Fruit fly (Drosophila melanogaster) whole organism, embryonic: Measurements from ENCODE around the gene CG34290.
A peak's percentile ranks its signal among the peaks of the same experiment; 100 is the strongest.

Experiments
- BtbVII ChIP-seq: fragments of 200-800 bp; sonication (Bioruptor generic); optimal IDR thresholded peaks from 3 replicates; lab custom pipeline; 2017; ENCODE audit warnings: missing biosample characterization, mild to moderate bottlenecking, missing genetic modification characterization
- CG10147 ChIP-seq: fragments of 200-800 bp; sonication (Bioruptor generic); optimal IDR thresholded peaks from 2 replicates; lab custom pipeline; 2019; ENCODE audit warnings: missing biosample characterization, mild to moderate bottlenecking, missing genetic modification characterization, moderate library complexity
- CG12155 ChIP-seq: fragments of 200-800 bp; sonication (Bioruptor generic); optimal IDR thresholded peaks from 3 replicates; lab custom pipeline; 2016; ENCODE audit warnings: missing biosample characterization, missing genetic modification characterization
- CG1647 ChIP-seq: fragments of 200-800 bp; sonication (Bioruptor generic); optimal IDR thresholded peaks from 3 replicates; lab custom pipeline; 2016; ENCODE audit warnings: missing biosample characterization, missing genetic modification characterization
- CG1792 ChIP-seq: fragments of 200-800 bp; sonication (Bioruptor generic); optimal IDR thresholded peaks from 2 replicates; lab custom pipeline; 2016; ENCODE audit warnings: missing biosample characterization, missing genetic modification characterization
- CG18764 ChIP-seq: fragments of 200-800 bp; sonication (Bioruptor generic); optimal IDR thresholded peaks from 3 replicates; lab custom pipeline; 2016; ENCODE audit warnings: missing biosample characterization, missing genetic modification characterization
- CG2202 ChIP-seq: fragments of 200-800 bp; sonication (Bioruptor generic); optimal IDR thresholded peaks from 2 replicates; lab custom pipeline; 2018; ENCODE audit warnings: missing biosample characterization, mild to moderate bottlenecking, missing genetic modification characterization
- CG2678 ChIP-seq: fragments of 200-800 bp; sonication (Bioruptor generic); optimal IDR thresholded peaks from 3 replicates; lab custom pipeline; 2019; ENCODE audit warnings: missing biosample characterization, mild to moderate bottlenecking, missing genetic modification characterization, moderate library complexity
- CG31441 ChIP-seq: fragments of 200-800 bp; sonication (Bioruptor generic); IDR thresholded peaks from 2 replicates; pipeline ENCODE4 v1.3.6; 2022; ENCODE audit warnings: missing biosample characterization, missing genetic modification characterization
- CG3838 ChIP-seq: fragments of 200-800 bp; sonication (Bioruptor generic); optimal IDR thresholded peaks from 3 replicates; lab custom pipeline; 2016; ENCODE audit warnings: missing biosample characterization, missing genetic modification characterization
- CG3847 ChIP-seq: fragments of 200-800 bp; sonication (Bioruptor generic); IDR thresholded peaks from 2 replicates; pipeline ENCODE4 v1.3.6; 2022; ENCODE audit warnings: missing biosample characterization, missing genetic modification characterization
- CG4404 ChIP-seq: fragments of 200-800 bp; sonication (Bioruptor generic); IDR thresholded peaks from 2 replicates; pipeline ENCODE4 v1.3.6; 2022; ENCODE audit warnings: missing biosample characterization, missing genetic modification characterization
- CG9609 ChIP-seq: fragments of 200-800 bp; sonication (Bioruptor generic); optimal IDR thresholded peaks from 3 replicates; lab custom pipeline; 2016; ENCODE audit warnings: missing biosample characterization, missing genetic modification characterization
- CG9727 ChIP-seq: fragments of 200-800 bp; sonication (Bioruptor generic); optimal IDR thresholded peaks from 3 replicates; lab custom pipeline; 2017; ENCODE audit warnings: missing biosample characterization, mild to moderate bottlenecking, missing genetic modification characterization
- CG9876 ChIP-seq: fragments of 200-800 bp; sonication (Bioruptor generic); optimal IDR thresholded peaks from 2 replicates; lab custom pipeline; 2016; ENCODE audit warnings: missing biosample characterization, missing genetic modification characterization
- Dll ChIP-seq: fragments of 200-800 bp; sonication (Bioruptor generic); IDR thresholded peaks from 4 replicates; pipeline ENCODE4 v1.3.6; 2022; ENCODE audit warnings: missing biosample characterization, missing genetic modification characterization; ENCODE audit not compliant: partially characterized antibody
- Doc2 ChIP-seq: fragments of 200-800 bp; sonication (Bioruptor generic); IDR thresholded peaks from 2 replicates; pipeline ENCODE4 v1.3.6; 2022; ENCODE audit warnings: missing biosample characterization, missing genetic modification characterization
- Eip74EF ChIP-seq, 2 experiments: fragments of 200-800 bp in 1 of 2; fragments of >200 bp in 1 of 2; sonication (Bioruptor generic) in 1 of 2; optimal IDR thresholded peaks; 2 replicates each; lab custom pipeline; 2017 to 2019; ENCODE audit warnings: missing biosample characterization in 2 of 2, missing genetic modification characterization in 2 of 2, mild to moderate bottlenecking in 1 of 2, moderate library complexity in 1 of 2
- Ets97D ChIP-seq: fragments of 200-800 bp; sonication (Bioruptor generic); optimal IDR thresholded peaks from 3 replicates; lab custom pipeline; 2016; ENCODE audit warnings: missing biosample characterization, missing genetic modification characterization
- Gsc ChIP-seq: fragments of 200-800 bp; sonication (Bioruptor generic); IDR thresholded peaks from 2 replicates; pipeline ENCODE4 v1.3.6; 2022; ENCODE audit warnings: missing biosample characterization, missing genetic modification characterization
- HmgZ ChIP-seq: fragments of 200-800 bp; sonication (Bioruptor generic); optimal IDR thresholded peaks from 2 replicates; lab custom pipeline; 2018; ENCODE audit warnings: missing biosample characterization, mild to moderate bottlenecking, missing genetic modification characterization
- MBD-R2 ChIP-seq: fragments of 200-800 bp; sonication (Bioruptor generic); IDR thresholded peaks from 2 replicates; pipeline ENCODE4 v1.3.6; 2022; ENCODE audit warnings: missing biosample characterization, missing genetic modification characterization
- Mad ChIP-seq: fragments of 200-800 bp; sonication (Bioruptor generic); optimal IDR thresholded peaks from 2 replicates; lab custom pipeline; 2016; ENCODE audit warnings: missing biosample characterization, missing genetic modification characterization
- Myb ChIP-seq: fragments of 200-800 bp; sonication (Bioruptor generic); optimal IDR thresholded peaks from 2 replicates; lab custom pipeline; 2016; ENCODE audit warnings: missing biosample characterization, missing genetic modification characterization
- NK7.1 ChIP-seq: fragments of 200-800 bp; sonication (Bioruptor generic); optimal IDR thresholded peaks from 3 replicates; lab custom pipeline; 2016; ENCODE audit warnings: missing biosample characterization, missing genetic modification characterization
- Oli ChIP-seq: fragments of 200-800 bp; sonication (Bioruptor generic); optimal IDR thresholded peaks from 2 replicates; lab custom pipeline; 2018; ENCODE audit warnings: missing biosample characterization, mild to moderate bottlenecking, missing genetic modification characterization, moderate library complexity
- Six4 ChIP-seq: fragments of 200-800 bp; sonication (Bioruptor generic); optimal IDR thresholded peaks from 2 replicates; lab custom pipeline; 2016; ENCODE audit warnings: missing biosample characterization, missing genetic modification characterization
- Spps ChIP-seq: fragments of 200-800 bp; sonication (Bioruptor generic); optimal IDR thresholded peaks from 2 replicates; lab custom pipeline; 2018; ENCODE audit warnings: missing biosample characterization, mild to moderate bottlenecking, missing genetic modification characterization
- Ssrp ChIP-seq: fragments of 200-800 bp; sonication (Bioruptor generic); optimal IDR thresholded peaks from 2 replicates; lab custom pipeline; 2018; ENCODE audit warnings: missing biosample characterization, mild to moderate bottlenecking, missing genetic modification characterization, moderate library complexity
- TFAM ChIP-seq: fragments of 200-800 bp; sonication (Bioruptor generic); optimal IDR thresholded peaks from 2 replicates; lab custom pipeline; 2017; ENCODE audit warnings: missing biosample characterization, missing genetic modification characterization, inconsistent platforms
- Trl ChIP-seq, 3 experiments: fragments of >200 bp in 2 of 3; fragments of 200-800 bp in 1 of 3; sonication (Bioruptor generic) in 1 of 3; optimal IDR thresholded peaks; 2 replicates in 1 of 3; 3 replicates in 2 of 3; lab custom pipeline; 2016 to 2017; ENCODE audit warnings: missing biosample characterization in 1 of 3, missing genetic modification characterization in 1 of 3
- ab ChIP-seq: fragments of 200-800 bp; sonication (Bioruptor generic); optimal IDR thresholded peaks from 2 replicates; lab custom pipeline; 2016; ENCODE audit warnings: missing biosample characterization, missing genetic modification characterization
- abd-A ChIP-seq: fragments of 200-800 bp; sonication (Bioruptor generic); optimal IDR thresholded peaks from 3 replicates; lab custom pipeline; 2019; ENCODE audit warnings: missing biosample characterization, mild to moderate bottlenecking, missing genetic modification characterization, moderate library complexity
- cas ChIP-seq: fragments of 200-800 bp; sonication (Bioruptor generic); IDR thresholded peaks from 2 replicates; pipeline ENCODE4 v1.3.6; 2022; ENCODE audit warnings: missing biosample characterization, missing genetic modification characterization
- chn ChIP-seq: fragments of 200-800 bp; sonication (Bioruptor generic); optimal IDR thresholded peaks from 2 replicates; lab custom pipeline; 2016; ENCODE audit warnings: missing biosample characterization, missing genetic modification characterization
- corto ChIP-seq: fragments of 200-800 bp; sonication (Bioruptor generic); optimal IDR thresholded peaks from 2 replicates; lab custom pipeline; 2016; ENCODE audit warnings: missing biosample characterization, mild to moderate bottlenecking, missing genetic modification characterization, moderate library complexity
- dm ChIP-seq: fragments of 200-800 bp; sonication (Bioruptor generic); optimal IDR thresholded peaks from 3 replicates; lab custom pipeline; 2016; ENCODE audit warnings: missing biosample characterization, missing genetic modification characterization
- inv ChIP-seq: fragments of 200-800 bp; sonication (Bioruptor generic); IDR thresholded peaks from 2 replicates; pipeline ENCODE4 v1.3.6; 2022; ENCODE audit warnings: missing biosample characterization, missing genetic modification characterization; ENCODE audit not compliant: partially characterized antibody
- maf-S ChIP-seq: fragments of 200-800 bp; sonication (Bioruptor generic); optimal IDR thresholded peaks from 2 replicates; lab custom pipeline; 2016; ENCODE audit warnings: missing biosample characterization, missing genetic modification characterization
- nerfin-1 ChIP-seq: fragments of 200-800 bp; sonication (Bioruptor generic); optimal IDR thresholded peaks from 3 replicates; lab custom pipeline; 2019; ENCODE audit warnings: missing biosample characterization, mild to moderate bottlenecking, missing genetic modification characterization, moderate library complexity
- oc ChIP-seq: fragments of 200-800 bp; sonication (Bioruptor generic); optimal IDR thresholded peaks from 2 replicates; lab custom pipeline; 2018; ENCODE audit warnings: missing biosample characterization, mild to moderate bottlenecking, missing genetic modification characterization, moderate library complexity
- odd ChIP-seq: fragments of 200-800 bp; sonication (Bioruptor generic); optimal IDR thresholded peaks from 2 replicates; lab custom pipeline; 2017; ENCODE audit warnings: missing biosample characterization, mild to moderate bottlenecking, missing genetic modification characterization
- p53 ChIP-seq: fragments of 200-800 bp; sonication (Bioruptor generic); optimal IDR thresholded peaks from 2 replicates; lab custom pipeline; 2016; ENCODE audit warnings: missing biosample characterization, missing genetic modification characterization
- prd ChIP-seq, 3 experiments: fragments of >200 bp in 2 of 3; fragments of 200-800 bp in 1 of 3; sonication (Bioruptor generic) in 1 of 3; optimal IDR thresholded peaks in 2 of 3; IDR thresholded peaks in 1 of 3; 2 replicates in 2 of 3; 3 replicates in 1 of 3; pipeline versions ENCODE4 v1.3.6 to Lab custom; 2017 to 2022; ENCODE audit warnings: missing biosample characterization in 1 of 3, missing genetic modification characterization in 1 of 3
- salm ChIP-seq: fragments of 200-800 bp; sonication (Bioruptor generic); optimal IDR thresholded peaks from 2 replicates; lab custom pipeline; 2018; ENCODE audit warnings: missing biosample characterization, mild to moderate bottlenecking, missing genetic modification characterization
- tgo ChIP-seq: fragments of 200-800 bp; sonication (Bioruptor generic); IDR thresholded peaks from 3 replicates; pipeline ENCODE4 v1.3.6; 2022; ENCODE audit warnings: missing biosample characterization, missing genetic modification characterization
- tin ChIP-seq: fragments of 200-800 bp; sonication (Bioruptor generic); optimal IDR thresholded peaks from 3 replicates; lab custom pipeline; 2016; ENCODE audit warnings: missing biosample characterization, missing genetic modification characterization
- wdn ChIP-seq: fragments of 200-800 bp; sonication (Bioruptor generic); IDR thresholded peaks from 2 replicates; pipeline ENCODE4 v1.3.6; 2022; ENCODE audit warnings: missing biosample characterization, missing genetic modification characterization

The CG34290 gene

DNA sequence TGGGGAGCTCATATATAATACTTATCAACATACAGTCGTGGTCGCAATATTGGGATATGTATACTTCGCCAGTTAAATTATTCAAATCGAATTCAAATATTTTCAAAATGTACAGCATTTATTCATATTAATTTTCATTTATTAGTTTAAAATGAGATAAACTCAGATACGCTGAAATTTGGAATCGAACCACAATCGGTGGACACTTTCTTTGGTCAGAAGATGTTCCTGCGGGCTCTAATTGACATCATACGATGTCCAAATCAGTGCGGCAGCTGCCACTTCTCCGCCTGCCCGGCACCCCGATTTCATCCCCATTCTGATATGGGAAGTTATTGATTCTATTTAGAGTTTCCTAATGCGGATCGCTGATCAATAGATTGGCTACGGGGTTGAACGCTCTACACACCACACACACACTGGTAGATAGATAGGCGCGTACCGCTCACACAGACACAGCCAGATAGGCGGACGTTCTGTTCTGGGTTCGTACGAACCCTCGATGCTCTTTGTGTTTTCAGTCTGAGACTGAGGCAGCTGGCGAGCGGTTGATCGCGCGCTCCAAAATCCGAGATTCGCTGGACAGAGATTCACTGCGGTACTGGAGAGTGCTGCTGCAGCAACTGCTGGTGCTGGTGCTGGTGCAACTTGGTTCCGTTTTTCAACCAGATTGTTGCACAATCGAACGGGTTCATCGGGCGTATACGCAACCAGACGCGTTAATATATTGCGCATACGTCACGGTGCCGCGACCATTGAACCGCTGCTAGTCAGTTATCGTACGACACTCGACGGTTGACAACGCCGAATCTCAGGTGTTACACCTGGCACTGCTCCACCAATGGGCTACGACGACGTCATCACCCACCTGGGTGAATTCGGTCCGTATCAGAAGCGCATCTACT is 13.3 kb downstream of the CG34290 start, which contains the start of gene Orct (continued):
- TF ChIP-seq BtbVII (GFP tag; lab: Kevin White, UChicago) (peak; percentile 85), prd (optimal IDR thresholded peaks at IDR 0.05; lab: Kevin White, UChicago) (no peak), prd (GFP tag; IDR thresholded peaks at IDR 0.05; lab: Robert Waterston, UW) (peak; percentile 65), CG31441 (GFP tag; lab: Robert Waterston, UW) (peak; percentile 73), nerfin-1 (peak; percentile 54), Gsc (GFP tag; lab: Robert Waterston, UW) (no peak), corto (GFP tag; lab: Kevin White, UChicago) (no peak), TFAM (GFP tag; lab: Kevin White, UChicago) (no peak), CG18764 (GFP tag; lab: Kevin White, UChicago) (peak; percentile 32), salm (tag; lab: Kevin White, UChicago) (peak; percentile 35), Ets97D (GFP tag; lab: Kevin White, UChicago) (peak; percentile 16), CG9876 (GFP tag; lab: Kevin White, UChicago) (peak; percentile 37), odd (peak; percentile 68), Six4 (GFP tag; lab: Kevin White, UChicago) (no peak), Eip74EF (GFP tag; optimal IDR thresholded peaks at IDR 0.05; lab: Kevin White, UChicago) (peak in 1 of 2 experiments; percentile 71), ab (GFP tag; lab: Kevin White, UChicago) (peak; percentile 15), HmgZ (peak; percentile 80), CG10147 (GFP tag; lab: Kevin White, UChicago) (peak; percentile 86), CG2202 (tag; lab: Kevin White, UChicago) (no peak), Myb (GFP tag; lab: Kevin White, UChicago) (peak; percentile 55), CG3838 (GFP tag; lab: Kevin White, UChicago) (peak; percentile 37), Dll (GFP tag; lab: Robert Waterston, UW) (no peak), CG1647 (GFP tag; lab: Kevin White, UChicago) (peak; percentile 25), Spps (tag; lab: Kevin White, UChicago) (no peak), p53 (no peak), NK7.1 (peak; percentile 29), inv (GFP tag; lab: Robert Waterston, UW) (no peak), tgo (GFP tag; lab: Robert Waterston, UW) (peak; percentile 70), maf-S (GFP tag; lab: Kevin White, UChicago) (peak; percentile 48), cas (GFP tag; lab: Robert Waterston, UW) (no peak), CG12155 (GFP tag; lab: Kevin White, UChicago) (peak; percentile 70), CG9609 (GFP tag; lab: Kevin White, UChicago) (peak; percentile 53), abd-A (tag; lab: Kevin White, UChicago) (peak; percentile 3), MBD-R2 (GFP tag; lab: Robert Waterston, UW) (0 out of 2 replicates have a peak, but pooled peaks have one; percentile 39), CG2678 (tag; lab: Kevin White, UChicago) (peak; percentile 91), Doc2 (GFP tag; lab: Robert Waterston, UW) (no peak), oc (tag; lab: Kevin White, UChicago) (peak; percentile 60), wdn (GFP tag; lab: Robert Waterston, UW) (0 out of 2 replicates have a peak, but pooled peaks have one; percentile 18), Mad (GFP tag; lab: Kevin White, UChicago) (no peak), CG4404 (GFP tag; lab: Robert Waterston, UW) (peak; percentile 43), Trl (optimal IDR thresholded peaks at IDR 0.05; lab: Kevin White, UChicago) (peak in 1 of 2 experiments; percentile 31), Trl (GFP tag; optimal IDR thresholded peaks at IDR 0.05; lab: Kevin White, UChicago) (peak; percentile 30), tin (peak; percentile 52), CG9727 (peak; percentile 86), CG3847 (GFP tag; lab: Robert Waterston, UW) (peak; percentile 66; the same call in 1 of the 2 replicates), Ssrp (peak; percentile 55), CG1792 (GFP tag; lab: Kevin White, UChicago) (no peak), Oli (peak; percentile 82), dm (GFP tag; lab: Kevin White, UChicago) (peak; percentile 68), chn (GFP tag; lab: Kevin White, UChicago) (peak; percentile 2)
